Fruit fly (Drosophila melanogaster) whole organism, embryonic: ENCODE data around the gene Ras85D.

ENCODE experiments used
- ATbp ChIP-seq: fragments of 200-800 bp; sonication (Bioruptor generic); optimal IDR thresholded peaks from 2 replicates; lab custom pipeline; 2017; ENCODE audit warnings: missing biosample characterization, mild to moderate bottlenecking, missing genetic modification characterization, missing genetic modification reagents
- Ada2b ChIP-seq: fragments of 200-800 bp; sonication (Bioruptor generic); IDR thresholded peaks from 2 replicates; pipeline ENCODE4 v1.3.6; 2022; ENCODE audit warnings: missing biosample characterization, missing genetic modification characterization
- Awh ChIP-seq: fragments of 200-800 bp; sonication (Bioruptor generic); IDR thresholded peaks from 2 replicates; pipeline ENCODE4, ENCODE4 v1.3.6; 2022; ENCODE audit warnings: missing biosample characterization, missing genetic modification characterization
- CG10209 ChIP-seq: fragments of 200-800 bp; sonication (Bioruptor generic); optimal IDR thresholded peaks from 3 replicates; lab custom pipeline; 2017; ENCODE audit warnings: missing biosample characterization, mild to moderate bottlenecking, missing genetic modification characterization, missing genetic modification reagents
- CG11504 ChIP-seq: fragments of 200-800 bp; sonication (Bioruptor generic); optimal IDR thresholded peaks from 3 replicates; lab custom pipeline; 2019; ENCODE audit warnings: missing biosample characterization, mild to moderate bottlenecking, missing genetic modification characterization, moderate library complexity
- CG11695 ChIP-seq: fragments of 200-800 bp; sonication (Bioruptor generic); IDR thresholded peaks from 3 replicates; pipeline ENCODE4 v1.3.6; 2022; ENCODE audit warnings: missing biosample characterization, missing genetic modification characterization
- CG12104 ChIP-seq: fragments of 200-800 bp; sonication (Bioruptor generic); optimal IDR thresholded peaks from 3 replicates; lab custom pipeline; 2016; ENCODE audit warnings: missing biosample characterization, missing genetic modification characterization
- CG12942 ChIP-seq: fragments of 200-800 bp; sonication (Bioruptor generic); optimal IDR thresholded peaks from 3 replicates; lab custom pipeline; 2016; ENCODE audit warnings: missing biosample characterization, missing genetic modification characterization
- CG16813 ChIP-seq: fragments of 200-800 bp; sonication (Bioruptor generic); IDR thresholded peaks from 3 replicates; pipeline ENCODE4 v1.3.6; 2022; ENCODE audit warnings: missing biosample characterization, missing genetic modification characterization; ENCODE audit not compliant: partially characterized antibody
- CG17802 ChIP-seq: fragments of 200-800 bp; sonication (Bioruptor generic); optimal IDR thresholded peaks from 2 replicates; lab custom pipeline; 2018; ENCODE audit warnings: missing biosample characterization, mild to moderate bottlenecking, missing genetic modification characterization, moderate library complexity
- CG18764 ChIP-seq: fragments of 200-800 bp; sonication (Bioruptor generic); optimal IDR thresholded peaks from 3 replicates; lab custom pipeline; 2016; ENCODE audit warnings: missing biosample characterization, missing genetic modification characterization
- CG2116 ChIP-seq: fragments of 200-800 bp; sonication (Bioruptor generic); optimal IDR thresholded peaks from 3 replicates; lab custom pipeline; 2018; ENCODE audit warnings: missing biosample characterization, mild to moderate bottlenecking, missing genetic modification characterization
- CG2202 ChIP-seq: fragments of 200-800 bp; sonication (Bioruptor generic); optimal IDR thresholded peaks from 2 replicates; lab custom pipeline; 2018; ENCODE audit warnings: missing biosample characterization, mild to moderate bottlenecking, missing genetic modification characterization
- CG30403 ChIP-seq: fragments of 200-800 bp; sonication (Bioruptor generic); optimal IDR thresholded peaks from 3 replicates; lab custom pipeline; 2016; ENCODE audit warnings: missing biosample characterization, missing genetic modification characterization
- CG32772 ChIP-seq: fragments of 200-800 bp; sonication (Bioruptor generic); IDR thresholded peaks from 2 replicates; pipeline ENCODE4 v1.3.6; 2022; ENCODE audit warnings: missing biosample characterization, missing genetic modification characterization
- CG4730 ChIP-seq: fragments of 200-800 bp; sonication (Bioruptor generic); IDR thresholded peaks from 2 replicates; pipeline ENCODE4 v1.3.6; 2022; ENCODE audit warnings: missing biosample characterization, missing genetic modification characterization
- CG6175 ChIP-seq: fragments of 200-800 bp; sonication (Bioruptor generic); IDR thresholded peaks from 3 replicates; pipeline ENCODE4 v1.3.6; 2022; ENCODE audit warnings: missing biosample characterization, missing genetic modification characterization
- CG6791 ChIP-seq: fragments of 200-800 bp; sonication (Bioruptor generic); IDR thresholded peaks from 3 replicates; pipeline ENCODE4 v1.3.6; 2022; ENCODE audit warnings: missing biosample characterization, missing genetic modification characterization; ENCODE audit not compliant: partially characterized antibody
- Dek ChIP-seq: fragments of 200-800 bp; sonication (Bioruptor generic); optimal IDR thresholded peaks from 3 replicates; lab custom pipeline; 2019; ENCODE audit warnings: missing biosample characterization, mild to moderate bottlenecking, missing genetic modification characterization, moderate library complexity
- Dll ChIP-seq: fragments of 200-800 bp; sonication (Bioruptor generic); IDR thresholded peaks from 4 replicates; pipeline ENCODE4 v1.3.6; 2022; ENCODE audit warnings: missing biosample characterization, missing genetic modification characterization; ENCODE audit not compliant: partially characterized antibody
- ERR ChIP-seq: fragments of 200-800 bp; sonication (Bioruptor generic); optimal IDR thresholded peaks from 2 replicates; lab custom pipeline; 2016; ENCODE audit warnings: missing biosample characterization, missing genetic modification characterization
- Ets65A ChIP-seq: fragments of 200-800 bp; sonication (Bioruptor generic); peaks from one replicate; lab custom pipeline; 2016; ENCODE audit warnings: missing biosample characterization, missing genetic modification characterization
- Med ChIP-seq: fragments of 200-800 bp; sonication (Bioruptor generic); peaks from one replicate; lab custom pipeline; 2016; ENCODE audit warnings: missing biosample characterization, missing genetic modification characterization, mild to moderate bottlenecking, inconsistent platforms, moderate library complexity
- Oli ChIP-seq: fragments of 200-800 bp; sonication (Bioruptor generic); optimal IDR thresholded peaks from 2 replicates; lab custom pipeline; 2018; ENCODE audit warnings: missing biosample characterization, mild to moderate bottlenecking, missing genetic modification characterization, moderate library complexity
- Rx ChIP-seq: fragments of 200-800 bp; sonication (Bioruptor generic); IDR thresholded peaks from 2 replicates; pipeline ENCODE4 v1.3.6; 2022; ENCODE audit warnings: missing biosample characterization, missing genetic modification characterization
- Usf ChIP-seq: fragments of 200-800 bp; sonication (Bioruptor generic); optimal IDR thresholded peaks from 2 replicates; lab custom pipeline; 2017; ENCODE audit warnings: missing genotype, missing biosample characterization, missing genetic modification characterization
- br ChIP-seq: fragments of >200 bp; optimal IDR thresholded peaks from 2 replicates; lab custom pipeline; 2017
- chm ChIP-seq: fragments of 200-800 bp; sonication (Bioruptor generic); IDR thresholded peaks from 2 replicates; pipeline ENCODE4 v1.3.6; 2022; ENCODE audit warnings: missing biosample characterization, missing genetic modification characterization
- croc ChIP-seq: fragments of 200-800 bp; sonication (Bioruptor generic); conservative IDR thresholded peaks from 3 replicates; pipeline ENCODE4 v1.3.6; 2022; ENCODE audit warnings: missing biosample characterization, missing genetic modification characterization
- dmrt11E ChIP-seq: fragments of 200-800 bp; sonication (Bioruptor generic); optimal IDR thresholded peaks from 3 replicates; lab custom pipeline; 2018; ENCODE audit warnings: missing biosample characterization, mild to moderate bottlenecking, missing genetic modification characterization, moderate library complexity
- ems ChIP-seq: fragments of 200-800 bp; sonication (Bioruptor generic); optimal IDR thresholded peaks from 3 replicates; lab custom pipeline; 2016; ENCODE audit warnings: missing biosample characterization, missing genetic modification characterization
- esg ChIP-seq: fragments of 200-800 bp; sonication (Bioruptor generic); conservative IDR thresholded peaks from 2 replicates; pipeline ENCODE4 v1.3.6; 2022; ENCODE audit warnings: missing biosample characterization, missing genetic modification characterization
- ewg ChIP-seq: fragments of 200-800 bp; sonication (Bioruptor generic); optimal IDR thresholded peaks from 3 replicates; lab custom pipeline; 2017; ENCODE audit warnings: mild to moderate bottlenecking, missing biosample characterization, missing genetic modification reagents, missing genetic modification characterization
- grn ChIP-seq: fragments of 200-800 bp; sonication (Bioruptor generic); optimal IDR thresholded peaks from 3 replicates; lab custom pipeline; 2017; ENCODE audit warnings: missing biosample characterization, missing genetic modification characterization
- lmd ChIP-seq: fragments of 200-800 bp; sonication (Bioruptor generic); IDR thresholded peaks from 2 replicates; pipeline ENCODE4 v1.3.6; 2022; ENCODE audit warnings: missing biosample characterization, missing genetic modification characterization
- mirr ChIP-seq: fragments of 200-800 bp; sonication (Bioruptor generic); optimal IDR thresholded peaks from 3 replicates; lab custom pipeline; 2018; ENCODE audit warnings: missing biosample characterization, mild to moderate bottlenecking, missing genetic modification characterization
- p53 ChIP-seq: fragments of 200-800 bp; sonication (Bioruptor generic); optimal IDR thresholded peaks from 2 replicates; lab custom pipeline; 2016; ENCODE audit warnings: missing biosample characterization, missing genetic modification characterization
- pan ChIP-seq, 4 experiments: fragments of >200 bp in 3 of 4; fragments of 200-800 bp in 1 of 4; sonication (Bioruptor generic) in 1 of 4; optimal IDR thresholded peaks in 3 of 4; IDR thresholded peaks in 1 of 4; 2 replicates each; pipeline versions ENCODE4 v1.3.6 to Lab custom; 2017 to 2022; ENCODE audit warnings: missing biosample characterization in 2 of 4, missing genetic modification characterization in 2 of 4, mixed read lengths in 1 of 4
- peb ChIP-seq: fragments of 200-800 bp; sonication (Bioruptor generic); IDR thresholded peaks from 2 replicates; pipeline ENCODE4 v1.3.6; 2022; ENCODE audit warnings: missing biosample characterization, missing genetic modification characterization
- sd ChIP-seq: fragments of 200-800 bp; sonication (Bioruptor generic); optimal IDR thresholded peaks from 3 replicates; lab custom pipeline; 2018; ENCODE audit warnings: missing biosample characterization, mild to moderate bottlenecking, missing genetic modification characterization, moderate library complexity
- zen ChIP-seq: fragments of 200-800 bp; sonication (Bioruptor generic); optimal IDR thresholded peaks from 3 replicates; lab custom pipeline; 2018; ENCODE audit warnings: missing biosample characterization, mild to moderate bottlenecking, missing genetic modification characterization, moderate library complexity

Gene Ras85D

DNA sequence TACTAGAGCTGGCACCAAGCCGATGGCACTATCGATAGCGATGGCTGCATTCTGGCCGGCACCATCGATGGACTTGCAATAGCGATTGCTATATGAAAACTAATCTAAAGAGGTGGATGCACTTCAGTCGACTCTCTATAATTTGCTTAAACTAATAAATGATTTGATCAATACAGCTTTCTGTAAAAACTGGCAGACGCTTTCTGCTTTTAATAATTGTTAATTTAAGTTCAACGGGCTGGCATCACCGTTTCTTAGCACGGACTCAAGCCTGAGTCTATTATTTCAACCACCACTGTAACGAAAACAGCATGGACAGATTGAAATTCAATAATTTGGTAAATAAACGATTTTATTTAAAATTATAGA, at the start of gene Ras85D, which contains the start of gene Rlb1 (continued):
- TF ChIP-seq grn: peak; percentile 63
- TF ChIP-seq CG11695: no peak
- TF ChIP-seq sd (tag; lab: Kevin White, UChicago): peak; percentile 52
- peak; percentile 69 for TF ChIP-seq mirr
- TF ChIP-seq Dek (tag; lab: Kevin White, UChicago): peak; percentile 59
- no peak for TF ChIP-seq Dll (GFP tag; lab: Robert Waterston, UW)
- TF ChIP-seq CG6791 (GFP tag; lab: Robert Waterston, UW): no peak
- TF ChIP-seq CG12942 (GFP tag; lab: Kevin White, UChicago): peak; percentile 67
- peak; percentile 86 for TF ChIP-seq ems (GFP tag; lab: Kevin White, UChicago)
- no peak for TF ChIP-seq esg
- no peak for TF ChIP-seq pan (optimal IDR thresholded peaks at IDR 0.05; lab: Kevin White, UChicago)
- no peak for TF ChIP-seq pan (GFP tag; optimal IDR thresholded peaks at IDR 0.05 in 1 of 2, IDR thresholded peaks at IDR 0.05 in 1 of 2)
- TF ChIP-seq CG32772 (GFP tag; lab: Robert Waterston, UW): no peak
- TF ChIP-seq Rx (GFP tag; lab: Robert Waterston, UW): no peak
- TF ChIP-seq Usf (GFP tag; lab: Kevin White, UChicago): peak; percentile 14
- TF ChIP-seq Awh (GFP tag; lab: Robert Waterston, UW): no peak
- TF ChIP-seq CG12104 (GFP tag; lab: Kevin White, UChicago): peak; percentile 35
- TF ChIP-seq CG17802: peak; percentile 28
- TF ChIP-seq CG2202 (tag; lab: Kevin White, UChicago): peak; percentile 17
- peak; percentile 37 for TF ChIP-seq CG10209
- TF ChIP-seq, all 482 proteins: peak for 230

DNA sequence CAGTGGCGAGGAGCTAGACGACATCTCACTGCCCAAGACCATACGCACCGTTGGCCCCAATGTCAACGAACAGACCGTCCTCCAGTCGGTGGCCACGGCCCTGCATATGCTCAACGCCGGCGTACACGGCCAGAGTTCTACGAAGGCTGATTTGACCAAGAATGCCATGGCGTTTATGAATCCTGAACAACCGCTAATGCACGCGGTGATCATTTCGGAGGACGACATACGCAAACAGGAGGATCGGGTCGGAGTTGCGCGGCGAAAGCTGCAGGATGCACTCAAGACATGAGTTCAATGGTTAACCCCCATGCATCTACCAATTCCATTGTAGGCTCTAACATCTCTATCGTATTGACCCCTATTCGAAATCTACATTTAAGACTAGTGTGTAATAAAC, 48.3 kb upstream of the Ras85D start:
- TF ChIP-seq ATbp (GFP tag; lab: Kevin White, UChicago) (no peak), Ets65A (GFP tag; lab: Kevin White, UChicago) (peak; percentile 53), Med (GFP tag; lab: Kevin White, UChicago) (peak; percentile 54), CG2116 (GFP tag; lab: Kevin White, UChicago) (no peak), CG4730 (no peak), CG16813 (GFP tag; lab: Robert Waterston, UW) (0 out of 3 replicates have a peak, but pooled peaks have one; percentile 33), dmrt11E (tag; lab: Kevin White, UChicago) (no peak), ewg (GFP tag; lab: Kevin White, UChicago) (no peak), chm (GFP tag; lab: Robert Waterston, UW) (no peak), CG18764 (no peak), Oli (tag; lab: Kevin White, UChicago) (no peak), CG30403 (GFP tag; lab: Kevin White, UChicago) (no peak), Ada2b (GFP tag; lab: Robert Waterston, UW) (0 out of 2 replicates have a peak, but pooled peaks have one; percentile 2), br (lab: Kevin White, UChicago) (no peak), p53 (GFP tag; lab: Kevin White, UChicago) (no peak), ERR (no peak), lmd (no peak), CG6175 (GFP tag; lab: Robert Waterston, UW) (no peak), croc (GFP tag; lab: Robert Waterston, UW) (no peak), peb (GFP tag; lab: Robert Waterston, UW) (no peak), zen (tag; lab: Kevin White, UChicago) (no peak), CG11504 (tag; lab: Kevin White, UChicago) (no peak)
